Fruit fly (Drosophila melanogaster) whole organism, wandering third instar larva: ENCODE results near the gene CG43349.

Experiments used
- HLH106 ChIP-seq: fragments of 200-800 bp; optimal IDR thresholded peaks from 3 replicates; lab custom pipeline; 2019; ENCODE audit warnings: missing biosample characterization, mild to moderate bottlenecking, missing genetic modification characterization, moderate library complexity
- Rel ChIP-seq, 2 experiments: fragments of 200-800 bp; sonication (Bioruptor generic) in 1 of 2; optimal IDR thresholded peaks; 2 replicates in 1 of 2; 3 replicates in 1 of 2; lab custom pipeline; 2016 to 2019; ENCODE audit warnings: mild to moderate bottlenecking in 2 of 2, missing biosample characterization in 2 of 2, missing genetic modification characterization in 2 of 2, moderate library complexity in 1 of 2
- Sp1 ChIP-seq: fragments of 200-800 bp; sonication (Bioruptor generic); optimal IDR thresholded peaks from 3 replicates; lab custom pipeline; 2019; ENCODE audit warnings: missing biosample characterization, mild to moderate bottlenecking, missing genetic modification characterization, moderate library complexity
- br ChIP-seq: fragments of 200-800 bp; sonication (Bioruptor generic); optimal IDR thresholded peaks from 2 replicates; lab custom pipeline; 2016; ENCODE audit warnings: missing biosample characterization, missing genetic modification characterization
- psq ChIP-seq: fragments of 200-800 bp; sonication (Bioruptor generic); optimal IDR thresholded peaks from 3 replicates; lab custom pipeline; 2017; ENCODE audit warnings: missing biosample characterization, mild to moderate bottlenecking, missing genetic modification characterization, moderate library complexity
- rgr ChIP-seq: fragments of 200-800 bp; sonication (Bioruptor generic); optimal IDR thresholded peaks from 3 replicates; lab custom pipeline; 2016; ENCODE audit warnings: missing biosample characterization, mild to moderate bottlenecking, missing genetic modification characterization
- tai ChIP-seq: sonication (Bioruptor generic); optimal IDR thresholded peaks from 2 replicates; lab custom pipeline; 2016; ENCODE audit warnings: missing biosample characterization, missing genetic modification characterization
- usp ChIP-seq: fragments of >200 bp; optimal IDR thresholded peaks from 2 replicates; lab custom pipeline; 2017; ENCODE audit warnings: missing biosample characterization, missing genetic modification characterization
- woc ChIP-seq: sonication (Bioruptor generic); optimal IDR thresholded peaks from 2 replicates; lab custom pipeline; 2016; ENCODE audit warnings: missing biosample characterization, mild to moderate bottlenecking, missing genetic modification characterization

dm6 chr2L:1214465-1214864, 14.5 kb downstream of the CG43349 start:
- TF ChIP-seq HLH106 = no peak
- TF ChIP-seq usp (GFP tag; lab: Kevin White, UChicago) = no peak
- TF ChIP-seq Sp1 = no peak
- TF ChIP-seq br (GFP tag; lab: Kevin White, UChicago) = no peak
- no peak for TF ChIP-seq psq
- TF ChIP-seq woc (GFP tag; lab: Kevin White, UChicago) = no peak
- no peak for TF ChIP-seq tai
- no peak for TF ChIP-seq rgr
- no peak for TF ChIP-seq Rel (GFP tag; optimal IDR thresholded peaks at IDR 0.05; lab: Kevin White, UChicago)
- TF ChIP-seq Rel (tag; optimal IDR thresholded peaks at IDR 0.05; lab: Kevin White, UChicago) = no peak
